Worm (Caenorhabditis elegans) whole organism, mixed stage, embryonic: ENCODE measurements around the gene osm-11.

Experiments used
- M03D4.4 ChIP-seq: sonication (generic microtip); optimal IDR thresholded peaks from 2 replicates; lab custom pipeline; 2017; ENCODE audit warnings: mild to moderate bottlenecking, missing genetic modification characterization, missing compliant biosample characterization
- bed-3 ChIP-seq: fragments of 200-800 bp; sonication (Bioruptor generic); optimal IDR thresholded peaks from 3 replicates; lab custom pipeline; 2018; ENCODE audit warnings: mild to moderate bottlenecking, missing genetic modification characterization, moderate library complexity, missing compliant biosample characterization
- blmp-1 ChIP-seq: fragments of 150-350 bp; optimal IDR thresholded peaks from 2 replicates; lab custom pipeline; 2014; ENCODE audit warnings: missing biosample characterization, missing genetic modification characterization
- ceh-39 ChIP-seq: fragments of 150-350 bp; optimal IDR thresholded peaks from 2 replicates; lab custom pipeline; 2014; ENCODE audit warnings: missing biosample characterization, missing genetic modification characterization
- ces-1 ChIP-seq: fragments of 150-350 bp; optimal IDR thresholded peaks from 2 replicates; lab custom pipeline; 2014; ENCODE audit warnings: missing biosample characterization, missing genetic modification reagents, missing genetic modification characterization
- cnd-1 ChIP-seq: fragments of 200-800 bp; sonication (Bioruptor generic); optimal IDR thresholded peaks from 2 replicates; lab custom pipeline; 2018; ENCODE audit warnings: mild to moderate bottlenecking, missing genetic modification characterization, missing compliant biosample characterization
- drap-1 ChIP-seq: fragments of 200-800 bp; sonication (Bioruptor generic); optimal IDR thresholded peaks from 3 replicates; lab custom pipeline; 2018; ENCODE audit warnings: mild to moderate bottlenecking, missing genetic modification characterization, missing compliant biosample characterization
- elt-1 ChIP-seq: sonication (generic microtip); optimal IDR thresholded peaks from 2 replicates; lab custom pipeline; 2017; ENCODE audit warnings: missing genetic modification characterization, mild to moderate bottlenecking, missing compliant biosample characterization, antibody characterized with exemption, moderate library complexity, borderline replicate concordance; ENCODE audit not compliant: insufficient read depth
- elt-3 ChIP-seq: fragments of 150-350 bp; optimal IDR thresholded peaks from 2 replicates; lab custom pipeline; 2014; ENCODE audit warnings: missing biosample characterization, missing genetic modification characterization
- hlh-1 ChIP-seq: fragments of 150-350 bp; optimal IDR thresholded peaks from 2 replicates; lab custom pipeline; 2014; ENCODE audit warnings: missing biosample characterization, missing genetic modification reagents, missing genetic modification characterization
- lin-13 ChIP-seq: fragments of 150-350 bp; optimal IDR thresholded peaks from 2 replicates; lab custom pipeline; 2014; ENCODE audit warnings: missing biosample characterization, missing genetic modification characterization
- lin-32 ChIP-seq: fragments of 200-800 bp; sonication (Bioruptor generic); optimal IDR thresholded peaks from 2 replicates; lab custom pipeline; 2018; ENCODE audit warnings: mild to moderate bottlenecking, missing genetic modification characterization, missing compliant biosample characterization
- lsy-2 ChIP-seq: fragments of 150-350 bp; optimal IDR thresholded peaks from 2 replicates; lab custom pipeline; 2014; ENCODE audit warnings: missing biosample characterization, missing genetic modification characterization
- mab-5 ChIP-seq: fragments of 150-350 bp; optimal IDR thresholded peaks from 2 replicates; lab custom pipeline; 2014; ENCODE audit warnings: missing biosample characterization, missing genetic modification characterization
- mep-1 ChIP-seq: fragments of 150-350 bp; optimal IDR thresholded peaks from 2 replicates; lab custom pipeline; 2017; ENCODE audit warnings: missing biosample characterization, missing genetic modification reagents, missing genetic modification characterization, inconsistent platforms
- mls-2 ChIP-seq: sonication (generic microtip); optimal IDR thresholded peaks from 2 replicates; lab custom pipeline; 2016; ENCODE audit warnings: mild to moderate bottlenecking, missing genetic modification characterization, moderate library complexity, missing compliant biosample characterization
- nhr-12 ChIP-seq: fragments of 150-350 bp; optimal IDR thresholded peaks from 2 replicates; lab custom pipeline; 2014; ENCODE audit warnings: missing biosample characterization, missing genetic modification characterization
- nhr-237 ChIP-seq: fragments of 150-350 bp; optimal IDR thresholded peaks from 2 replicates; lab custom pipeline; 2014; ENCODE audit warnings: missing biosample characterization, missing genetic modification characterization
- nhr-28 ChIP-seq: fragments of 150-350 bp; optimal IDR thresholded peaks from 2 replicates; lab custom pipeline; 2014; ENCODE audit warnings: missing biosample characterization, missing genetic modification characterization
- nhr-76 ChIP-seq: sonication (generic microtip); optimal IDR thresholded peaks from 2 replicates; lab custom pipeline; 2017; ENCODE audit warnings: missing biosample characterization, missing genetic modification characterization
- pha-4 ChIP-seq: fragments of 150-350 bp; optimal IDR thresholded peaks from 2 replicates; lab custom pipeline; 2018; ENCODE audit warnings: missing biosample characterization, missing genetic modification reagents, missing genetic modification characterization
- sem-2 ChIP-seq: fragments of 200-800 bp; sonication (Bioruptor generic); optimal IDR thresholded peaks from 2 replicates; lab custom pipeline; 2018; ENCODE audit warnings: mild to moderate bottlenecking, missing genetic modification characterization, missing compliant biosample characterization
- snpc-4 ChIP-seq: fragments of 150-350 bp; optimal IDR thresholded peaks from 2 replicates; lab custom pipeline; 2014; ENCODE audit warnings: missing biosample characterization, missing genetic modification characterization
- sptf-1 ChIP-seq: sonication (generic microtip); optimal IDR thresholded peaks from 2 replicates; lab custom pipeline; 2017; ENCODE audit warnings: mild to moderate bottlenecking, missing genetic modification characterization, moderate library complexity, missing compliant biosample characterization
- unc-120 ChIP-seq: sonication (generic microtip); optimal IDR thresholded peaks from 2 replicates; lab custom pipeline; 2017; ENCODE audit warnings: missing genetic modification characterization, missing compliant biosample characterization; ENCODE audit not compliant: poor library complexity, severe bottlenecking
- unc-39 ChIP-seq: fragments of 150-350 bp; optimal IDR thresholded peaks from 2 replicates; lab custom pipeline; 2014; ENCODE audit warnings: missing biosample characterization, missing genetic modification characterization
- unc-62 ChIP-seq: fragments of 150-350 bp; optimal IDR thresholded peaks from 2 replicates; lab custom pipeline; 2014; ENCODE audit warnings: missing biosample characterization, missing genetic modification reagents, missing genetic modification characterization
- zip-8 ChIP-seq: fragments of 150-350 bp; optimal IDR thresholded peaks from 2 replicates; lab custom pipeline; 2014; ENCODE audit warnings: missing biosample characterization, missing genetic modification characterization
- ztf-11 ChIP-seq: fragments of 150-350 bp; optimal IDR thresholded peaks from 2 replicates; lab custom pipeline; 2014; ENCODE audit warnings: missing biosample characterization, missing genetic modification characterization

osm-11 gene

ce11 chrX:17391515-17391914 is 29.9 kb downstream of the osm-11 start, which contains the start of gene F10D7.5:
F10D7.5 (minus strand) TSS chrX:17391615.
- TF ChIP-seq unc-62 (GFP tag; lab: Kevin White, UChicago) (no peak), drap-1 (GFP tag; lab: Kevin White, UChicago) (no peak), unc-39 (no peak), pha-4 (tag; lab: Kevin White, UChicago) (no peak), ceh-39 (tag; lab: Kevin White, UChicago) (no peak), lsy-2 (tag; lab: Kevin White, UChicago) (no peak)

- TF ChIP-seq nhr-12 (tag; lab: Kevin White, UChicago) (no peak), hlh-1 (tag; lab: Kevin White, UChicago) (no peak)
These were observed 30.9 kb downstream of the osm-11 start for ce11 chrX:17390531-17390930.

ce11 chrX:17386130-17386529 is 35.3 kb downstream of the osm-11 start:
- TF ChIP-seq lin-13 (tag; lab: Kevin White, UChicago) (no peak), unc-120 (tag; lab: Kevin White, UChicago) (no peak), ces-1 (GFP tag; lab: Kevin White, UChicago) (no peak), nhr-237 (no peak), drap-1 (GFP tag; lab: Kevin White, UChicago) (no peak), mep-1 (tag; lab: Kevin White, UChicago) (no peak), cnd-1 (tag; lab: Kevin White, UChicago) (no peak), bed-3 (no peak), M03D4.4 (tag; lab: Kevin White, UChicago) (no peak), mab-5 (no peak), snpc-4 (tag; lab: Kevin White, UChicago) (no peak)

ce11 chrX:17385102-17385501 is 36.3 kb downstream of the osm-11 start:
- TF ChIP-seq elt-1 (no peak), bed-3 (no peak), hlh-1 (tag; lab: Kevin White, UChicago) (no peak), nhr-76 (tag; lab: Kevin White, UChicago) (no peak), sem-2 (GFP tag; lab: Kevin White, UChicago) (no peak), drap-1 (GFP tag; lab: Kevin White, UChicago) (no peak), zip-8 (tag; lab: Kevin White, UChicago) (no peak), blmp-1 (tag; lab: Kevin White, UChicago) (no peak), unc-39 (no peak), elt-3 (no peak), lsy-2 (tag; lab: Kevin White, UChicago) (no peak), nhr-12 (tag; lab: Kevin White, UChicago) (no peak), ceh-39 (tag; lab: Kevin White, UChicago) (no peak), M03D4.4 (tag; lab: Kevin White, UChicago) (no peak), mep-1 (tag; lab: Kevin White, UChicago) (no peak), mab-5 (no peak), ztf-11 (no peak), sptf-1 (tag; lab: Kevin White, UChicago) (no peak)

- TF ChIP-seq lsy-2 (tag; lab: Kevin White, UChicago) (no peak), lin-32 (no peak), elt-1 (no peak), sptf-1 (tag; lab: Kevin White, UChicago) (no peak), nhr-28 (tag; lab: Kevin White, UChicago) (no peak), cnd-1 (tag; lab: Kevin White, UChicago) (no peak), blmp-1 (tag; lab: Kevin White, UChicago) (no peak)
These were observed 37.0 kb downstream of the osm-11 start for ce11 chrX:17384343-17384742.

ce11 chrX:17381975-17382374 is 39.4 kb downstream of the osm-11 start, which contains the start of gene F10D7.4:
F10D7.4 (minus strand) TSS chrX:17382075.
- TF ChIP-seq bed-3 = no peak

- no peak for TF ChIP-seq sptf-1 (tag; lab: Kevin White, UChicago)
- TF ChIP-seq bed-3 = no peak
- TF ChIP-seq nhr-237 = no peak
- no peak for TF ChIP-seq cnd-1 (tag; lab: Kevin White, UChicago)
- no peak for TF ChIP-seq zip-8 (tag; lab: Kevin White, UChicago)
- no peak for TF ChIP-seq nhr-12 (tag; lab: Kevin White, UChicago)
- no peak for TF ChIP-seq hlh-1 (tag; lab: Kevin White, UChicago)
- no peak for TF ChIP-seq elt-1
- no peak for TF ChIP-seq ces-1 (GFP tag; lab: Kevin White, UChicago)
- TF ChIP-seq snpc-4 (tag; lab: Kevin White, UChicago) = no peak
- TF ChIP-seq lsy-2 (tag; lab: Kevin White, UChicago) = no peak
- no peak for TF ChIP-seq blmp-1 (tag; lab: Kevin White, UChicago)
- TF ChIP-seq mep-1 (tag; lab: Kevin White, UChicago) = no peak
- TF ChIP-seq sem-2 (GFP tag; lab: Kevin White, UChicago) = no peak
- no peak for TF ChIP-seq mls-2 (tag; lab: Kevin White, UChicago)
These were observed 41.7 kb downstream of the osm-11 start, which contains the start of gene F10D7.10 for ce11 chrX:17379675-17380074. F10D7.10 (minus strand) TSS chrX:17379775.
